Fruit fly (Drosophila melanogaster): ENCODE measurements around the gene Pdk1.

dm6 chr3L:123784-124479 is 5.3 kb upstream of the Pdk1 start:
- TF ChIP-seq psq (optimal IDR thresholded peaks at IDR 0.05) (no peak), Myc (optimal IDR thresholded peaks at IDR 0.05) (no peak)
